Worm (Caenorhabditis elegans): ENCODE measurements around the gene M153.5.

DNA sequence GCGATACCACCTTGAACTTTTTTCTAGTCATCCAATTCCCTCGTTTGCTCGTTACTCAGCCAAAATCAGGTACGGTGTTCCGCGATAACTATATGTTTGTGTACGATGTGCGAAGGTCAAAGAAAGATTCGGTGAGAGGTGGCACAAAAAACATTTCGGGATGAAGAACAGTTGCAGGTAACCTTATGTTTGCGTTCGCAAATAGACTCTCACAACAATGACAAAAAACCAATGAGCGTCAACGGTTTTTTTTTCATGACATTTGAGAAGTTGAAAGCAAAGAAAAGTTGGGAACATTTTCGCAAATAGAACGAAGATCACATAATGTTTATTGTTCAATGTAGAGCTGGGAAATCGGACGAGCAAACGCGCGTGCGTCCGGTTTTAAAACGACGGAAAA, 18.9 kb downstream of the M153.5 start:
- no peak for TF ChIP-seq mep-1 (tag; optimal IDR thresholded peaks at IDR 0.05)
- TF ChIP-seq unc-120 (tag; optimal IDR thresholded peaks at IDR 0.05; ENCODE audit: poor library complexity, severe bottlenecking) = no peak
- TF ChIP-seq nhr-12 (tag; optimal IDR thresholded peaks at IDR 0.05) = no peak
- no peak for TF ChIP-seq unc-39 (tag; optimal IDR thresholded peaks at IDR 0.05)
